Worm (Caenorhabditis elegans): Measurements from ENCODE around the gene F16G10.8.

Gene F16G10.8

ce11 chrII:2340974-2341373 lies 42.3 kb downstream of the F16G10.8 start:
- TF ChIP-seq hmg-1.2 (GFP tag; IDR thresholded peaks at IDR 0.05) (peak; percentile 47; the same call in 1 of the 2 replicates), ceh-40 (GFP tag; IDR thresholded peaks at IDR 0.05) (no peak)

ce11 chrII:2336177-2336576 lies 47.1 kb downstream of the F16G10.8 start:
- TF ChIP-seq Y56A3A.18 (GFP tag; IDR thresholded peaks at IDR 0.05): no peak
- no peak for TF ChIP-seq T07F8.4 (tag; optimal IDR thresholded peaks at IDR 0.05)
- TF ChIP-seq B0019.2 (GFP tag; conservative IDR thresholded peaks at IDR 0.05): no peak
- no peak for TF ChIP-seq lir-1 (GFP tag; conservative IDR thresholded peaks at IDR 0.05)
- no peak for TF ChIP-seq tlf-1 (GFP tag; optimal IDR thresholded peaks at IDR 0.05)
- TF ChIP-seq let-607 (tag; optimal IDR thresholded peaks at IDR 0.05): no peak

- TF ChIP-seq fkh-3 (tag; optimal IDR thresholded peaks at IDR 0.05): no peak
- TF ChIP-seq B0261.1 (tag; optimal IDR thresholded peaks at IDR 0.05): no peak
- TF ChIP-seq cebp-1 (GFP tag; IDR thresholded peaks at IDR 0.05): no peak
- peak; percentile 27 for TF ChIP-seq cebp-1 (tag; optimal IDR thresholded peaks at IDR 0.05)
- no peak for TF ChIP-seq D2030.7 (GFP tag; IDR thresholded peaks at IDR 0.05)
- TF ChIP-seq mxl-1 (tag; optimal IDR thresholded peaks at IDR 0.05): no peak
- no peak for TF ChIP-seq akir-1 (GFP tag; optimal IDR thresholded peaks at IDR 0.05)
- no peak for TF ChIP-seq ztf-22 (GFP tag; optimal IDR thresholded peaks at IDR 0.05)
- TF ChIP-seq C06A6.2 (GFP tag; conservative IDR thresholded peaks at IDR 0.05): no peak
- TF ChIP-seq lsy-27 (tag; optimal IDR thresholded peaks at IDR 0.05; ENCODE audit: borderline replicate concordance, insufficient read depth): no peak
- TF ChIP-seq F52B5.7 (tag; optimal IDR thresholded peaks at IDR 0.05): no peak
- TF ChIP-seq let-607 (tag; optimal IDR thresholded peaks at IDR 0.05): no peak
- TF ChIP-seq tbx-9 (tag; optimal IDR thresholded peaks at IDR 0.05; ENCODE audit: borderline replicate concordance): no peak
- TF ChIP-seq unc-62 (GFP tag; optimal IDR thresholded peaks at IDR 0.05): peak; percentile 37
- TF ChIP-seq ztf-3 (GFP tag; optimal IDR thresholded peaks at IDR 0.05): no peak
- TF ChIP-seq atf-7 (tag; optimal IDR thresholded peaks at IDR 0.05): peak; percentile 87
- TF ChIP-seq nhr-80 (tag; optimal IDR thresholded peaks at IDR 0.05): peak; percentile 84
Observed at ce11 chrII:2335572-2335971, 47.7 kb downstream of the F16G10.8 start, which contains the start of gene F43C11.7. Gene F43C11.7 (plus strand): TSS chrII:2335897.

- TF ChIP-seq C06A6.2 (GFP tag; conservative IDR thresholded peaks at IDR 0.05): no peak
- no peak for TF ChIP-seq B0261.1 (tag; optimal IDR thresholded peaks at IDR 0.05)
- TF ChIP-seq madf-10 (tag; optimal IDR thresholded peaks at IDR 0.05): no peak
- no peak for TF ChIP-seq pha-4 (tag; optimal IDR thresholded peaks at IDR 0.05)
- peak; percentile 6 for TF ChIP-seq nhr-80 (tag; optimal IDR thresholded peaks at IDR 0.05)
- TF ChIP-seq F49E8.2 (tag; optimal IDR thresholded peaks at IDR 0.05; ENCODE audit: insufficient read depth): no peak
- TF ChIP-seq unc-130 (GFP tag; optimal IDR thresholded peaks at IDR 0.05): no peak
Observed at ce11 chrII:2332220-2332619, 51.0 kb downstream of the F16G10.8 start, which contains the start of gene F43C11.8. Gene F43C11.8 (plus strand): TSS chrII:2332520.

Data from whole organism, young adult.